Fruit fly (Drosophila melanogaster) whole organism, larva: ENCODE results near the gene da.

Experiments
- noc ChIP-seq: fragments of 200-800 bp; sonication (Bioruptor generic); optimal IDR thresholded peaks from 3 replicates; lab custom pipeline; 2019; ENCODE audit warnings: missing biosample characterization, mild to moderate bottlenecking, missing genetic modification characterization, moderate library complexity

Gene da

dm6 chr2L:10387869-10388726 is at the start of gene da:
Gene da, plus strand, starts transcription at chr2L:10388105.
- peak; percentile 31 for TF ChIP-seq noc (tag; lab: Kevin White, UChicago)

DNA sequence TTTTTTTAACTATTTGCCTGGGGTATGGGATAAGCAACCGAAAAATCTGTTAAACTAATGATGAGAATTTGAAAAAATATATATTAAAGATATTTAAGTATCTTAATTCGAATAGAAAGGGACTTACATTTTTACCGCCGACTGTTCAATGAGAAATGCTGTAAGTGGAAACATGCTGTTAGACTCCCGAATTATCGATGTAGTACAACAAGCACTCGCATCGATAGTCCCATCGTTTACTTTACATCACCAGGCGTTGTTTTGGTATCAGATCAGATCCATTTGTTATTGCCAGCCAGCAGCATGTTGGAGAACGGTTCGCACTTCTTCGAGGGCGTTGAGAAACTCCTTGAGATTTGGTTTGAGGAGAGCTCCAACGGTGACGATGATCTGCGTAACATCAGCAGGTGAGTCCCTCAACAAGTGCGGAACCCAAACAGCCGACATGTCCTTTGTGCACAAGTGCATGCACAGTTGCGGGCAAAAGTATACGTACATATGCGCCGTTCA is 48.6 kb upstream of the da start, which contains the start of gene SamDC:
TSS of gene SamDC (plus strand) at position 246 of the 510 bp plus-strand sequence.
- no peak for TF ChIP-seq noc (tag; lab: Kevin White, UChicago)

DNA sequence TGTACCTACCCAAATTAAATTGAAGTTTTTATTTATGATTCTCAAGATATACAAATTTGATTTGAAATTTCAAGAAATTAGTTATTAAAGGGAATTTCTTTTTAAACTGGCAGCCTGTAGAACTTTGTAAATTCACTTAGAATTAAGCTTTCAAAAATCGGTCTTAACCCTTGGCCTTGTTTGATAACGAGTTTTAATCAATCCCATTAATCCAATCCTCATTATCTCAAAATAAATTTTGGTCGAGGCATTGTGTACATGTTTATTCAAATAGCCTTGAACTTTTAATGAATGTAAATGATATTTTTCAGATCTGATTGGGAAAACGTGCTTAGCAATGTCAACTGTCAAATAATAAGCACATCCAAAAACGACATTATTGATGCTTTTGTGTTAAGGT is 48.1 kb upstream of the da start:
- TF ChIP-seq noc (tag; lab: Kevin White, UChicago): no peak

- TF ChIP-seq noc (tag; lab: Kevin White, UChicago): peak; percentile 14
Measured at dm6 chr2L:10341405-10341804, 46.5 kb upstream of the da start, which contains the start of gene CG31715. Gene CG31715, plus strand, starts transcription at chr2L:10341616.

dm6 chr2L:10342471-10342870 is 45.4 kb upstream of the da start, which contains the start of gene Sps2:
Gene Sps2, plus strand, starts transcription at chr2L:10342594.
- no peak for TF ChIP-seq noc (tag; lab: Kevin White, UChicago)

DNA sequence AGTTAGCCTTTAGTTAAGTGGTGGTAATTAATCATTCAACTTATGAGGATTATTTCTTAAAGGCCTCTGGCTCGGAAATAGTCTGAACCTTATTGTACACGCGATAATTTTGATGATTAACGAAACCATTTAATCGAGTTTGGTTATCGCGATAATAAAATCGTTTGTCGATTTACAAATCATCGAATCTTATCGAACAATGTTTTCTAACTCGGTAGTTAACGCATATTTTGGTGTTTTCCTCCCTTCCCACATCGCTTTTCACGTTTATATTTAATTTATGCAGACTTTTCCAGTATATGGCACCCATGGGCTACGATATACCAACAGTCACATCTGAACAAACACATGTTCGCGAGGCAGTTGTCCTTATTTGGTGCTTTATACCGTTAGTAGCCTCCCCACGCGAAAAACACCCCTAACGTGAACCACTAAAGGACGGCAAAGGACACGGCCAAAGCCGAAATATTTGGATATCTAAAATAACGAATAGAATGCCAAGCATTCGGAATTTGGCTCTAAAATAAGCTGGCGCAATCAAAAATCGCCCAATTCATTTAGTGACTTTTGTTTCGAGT is 43.8 kb upstream of the da start, which contains the start of gene Frmd5:
TSS of gene Frmd5 (plus strand) at position 414 of the 578 bp plus-strand sequence.
- TF ChIP-seq noc (tag; lab: Kevin White, UChicago): no peak

- no peak for TF ChIP-seq noc (tag; lab: Kevin White, UChicago)
Measured at dm6 chr2L:10351130-10351529, 36.8 kb upstream of the da start.

dm6 chr2L:10353871-10354270 is 34.0 kb upstream of the da start, which contains the start of gene CG34367:
Gene CG34367, minus strand, starts transcription at chr2L:10353905.
- no peak for TF ChIP-seq noc (tag; lab: Kevin White, UChicago)

DNA sequence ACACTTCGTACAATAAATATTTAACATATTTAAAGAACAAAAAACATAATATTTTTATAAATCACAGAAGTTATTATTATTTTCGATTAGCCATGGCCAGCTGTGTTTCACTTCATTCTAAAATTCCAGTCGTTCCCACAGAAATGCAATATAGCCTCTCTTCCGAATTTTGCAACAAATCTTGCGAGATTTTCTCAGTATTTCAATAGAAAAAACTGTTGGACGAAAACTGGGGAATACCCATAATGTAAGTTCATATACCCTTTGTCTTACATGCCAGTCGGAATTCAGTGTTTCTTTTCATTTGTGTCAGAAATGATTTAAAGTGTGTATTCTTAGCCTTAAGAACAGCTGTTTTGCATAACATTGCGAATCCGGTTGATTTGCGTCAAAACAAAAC is 31.4 kb upstream of the da start, which contains the start of the genes CtsL4 and ClpP:
TSS of gene CtsL4 (minus strand) at position 90 of the 400 bp plus-strand sequence.
TSS of gene ClpP (plus strand) at position 288 of the 400 bp plus-strand sequence.
- TF ChIP-seq noc (tag; lab: Kevin White, UChicago): no peak

dm6 chr2L:10362408-10363067 is 25.4 kb upstream of the da start, which contains the start of the genes Cand1 and pim:
Gene Cand1, minus strand, starts transcription at chr2L:10362707.
Gene pim, plus strand, starts transcription at chr2L:10362989.
- TF ChIP-seq noc (tag; lab: Kevin White, UChicago): no peak

DNA sequence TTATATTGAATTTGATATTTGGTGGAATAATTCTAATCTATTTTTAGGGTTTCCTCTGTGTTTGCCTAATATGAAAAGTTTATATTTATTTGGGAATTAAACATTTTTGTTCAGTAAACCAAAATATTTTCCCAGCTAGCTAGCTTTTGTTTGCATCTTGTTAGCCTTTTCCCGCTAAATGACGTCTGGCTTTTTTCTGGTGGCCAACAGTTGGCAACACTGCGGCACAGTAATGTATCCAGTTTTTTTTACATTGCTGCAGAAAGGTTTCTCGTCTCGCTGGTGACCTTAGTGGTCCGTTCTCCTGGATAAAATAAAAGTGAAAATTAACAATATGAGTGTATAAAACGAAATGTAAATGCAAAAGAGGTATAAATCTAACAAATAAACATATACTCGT is 23.7 kb upstream of the da start, which contains the start of gene lft:
TSS of gene lft (plus strand) at position 243 of the 400 bp plus-strand sequence.
- TF ChIP-seq noc (tag; lab: Kevin White, UChicago): no peak

DNA sequence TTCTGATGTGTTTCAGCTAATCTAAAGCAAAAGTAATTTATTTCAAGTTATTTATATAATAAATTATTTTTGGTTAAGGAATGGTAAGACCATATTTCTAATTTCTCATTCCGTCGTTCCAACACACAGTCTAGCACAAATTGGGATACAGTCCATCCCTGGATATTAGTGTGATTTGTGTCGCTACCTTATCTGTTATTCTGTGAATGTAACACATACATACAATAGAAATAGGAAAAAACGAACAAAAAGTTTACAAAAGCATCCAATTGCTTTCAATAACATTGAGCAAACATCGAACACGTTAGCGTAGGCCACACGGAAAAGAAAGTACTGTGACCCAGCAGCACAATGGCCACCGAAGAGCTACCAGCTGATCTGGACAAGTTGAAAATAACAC is 21.4 kb upstream of the da start, which contains the start of gene CG5056:
TSS of gene CG5056 (plus strand) at position 168 of the 400 bp plus-strand sequence.
- TF ChIP-seq noc (tag; lab: Kevin White, UChicago): no peak

DNA sequence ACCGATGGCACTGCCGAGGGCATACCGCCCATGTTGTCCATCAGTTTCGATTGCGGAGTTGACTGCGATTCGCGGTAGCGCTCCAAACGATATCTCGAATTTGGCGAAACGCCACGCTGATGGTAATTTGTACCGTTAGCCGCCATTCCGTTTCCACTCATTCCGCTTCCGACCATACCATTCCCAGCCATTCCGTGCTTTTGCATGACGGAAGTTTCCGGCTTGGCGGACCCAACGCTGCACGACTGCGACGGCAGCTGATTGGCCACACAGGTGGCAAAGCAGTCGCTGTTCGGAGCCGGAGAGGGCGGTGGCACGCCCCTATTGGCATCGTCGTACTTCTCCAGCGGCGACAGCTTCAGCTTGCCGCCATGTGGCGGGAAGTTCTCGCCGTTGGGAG is 15.6 kb upstream of the da start:
- TF ChIP-seq noc (tag; lab: Kevin White, UChicago): no peak

dm6 chr2L:10373605-10374269 is 14.2 kb upstream of the da start, which contains the start of gene rho-5:
Gene rho-5, minus strand, starts transcription at chr2L:10373900.
- TF ChIP-seq noc (tag; lab: Kevin White, UChicago): no peak
